Worm (Caenorhabditis elegans) whole organism, L2 larva: Measurements from ENCODE around the gene B0416.11.
A peak's percentile ranks its signal among the peaks of the same experiment; 100 is the strongest.

Source experiments
- C34F6.9 ChIP-seq: fragments of 150-350 bp; optimal IDR thresholded peaks from 2 replicates; lab custom pipeline; 2014; ENCODE audit warnings: missing biosample characterization, missing genetic modification characterization
- F13H6.1 ChIP-seq: sonication (generic microtip); optimal IDR thresholded peaks from 2 replicates; lab custom pipeline; 2016; ENCODE audit warnings: missing genetic modification characterization, missing compliant biosample characterization
- R02D3.7 ChIP-seq: fragments of 150-350 bp; optimal IDR thresholded peaks from 2 replicates; lab custom pipeline; 2014; ENCODE audit warnings: missing biosample characterization, missing genetic modification characterization
- Y55F3AM.14 ChIP-seq: fragments of 200-800 bp; sonication (Bioruptor generic); optimal IDR thresholded peaks from 2 replicates; lab custom pipeline; 2018; ENCODE audit warnings: mild to moderate bottlenecking, missing genetic modification characterization, missing compliant biosample characterization
- alr-1 ChIP-seq: fragments of 150-350 bp; optimal IDR thresholded peaks from 2 replicates; lab custom pipeline; 2014; ENCODE audit warnings: missing biosample characterization, missing genetic modification characterization
- ama-1 ChIP-seq: fragments of 150-350 bp; optimal IDR thresholded peaks from 2 replicates; lab custom pipeline; 2018; ENCODE audit warnings: inconsistent platforms
- blmp-1 ChIP-seq: sonication (generic microtip); optimal IDR thresholded peaks from 2 replicates; lab custom pipeline; 2017; ENCODE audit warnings: missing genetic modification characterization, mild to moderate bottlenecking, missing compliant biosample characterization, antibody characterized with exemption, moderate library complexity; ENCODE audit not compliant: insufficient read depth
- ceh-16 ChIP-seq: fragments of 150-350 bp; optimal IDR thresholded peaks from 2 replicates; lab custom pipeline; 2014; ENCODE audit warnings: missing biosample characterization, missing genetic modification characterization
- ceh-82 ChIP-seq: fragments of 150-350 bp; optimal IDR thresholded peaks from 2 replicates; lab custom pipeline; 2014; ENCODE audit warnings: missing biosample characterization, missing genetic modification characterization
- crh-2 ChIP-seq: sonication (generic microtip); optimal IDR thresholded peaks from 2 replicates; lab custom pipeline; 2017; ENCODE audit warnings: missing biosample characterization, missing genetic modification characterization
- egl-27 ChIP-seq: sonication (generic microtip); optimal IDR thresholded peaks from 3 replicates; lab custom pipeline; 2017; ENCODE audit warnings: missing biosample characterization, missing genetic modification reagents, missing genetic modification characterization
- elt-1 ChIP-seq: fragments of 150-350 bp; optimal IDR thresholded peaks from 2 replicates; lab custom pipeline; 2014; ENCODE audit warnings: missing biosample characterization, missing genetic modification characterization
- fos-1 ChIP-seq: fragments of 150-350 bp; optimal IDR thresholded peaks from 2 replicates; lab custom pipeline; 2014; ENCODE audit warnings: missing biosample characterization, missing genetic modification characterization
- lin-11 ChIP-seq: fragments of 150-350 bp; sonication (generic microtip); optimal IDR thresholded peaks from 2 replicates; lab custom pipeline; 2014; ENCODE audit warnings: missing biosample characterization, missing genetic modification characterization, inconsistent platforms, mixed read lengths
- lin-13 ChIP-seq: fragments of 150-350 bp; optimal IDR thresholded peaks from 2 replicates; lab custom pipeline; 2014; ENCODE audit warnings: missing biosample characterization, missing genetic modification reagents, missing genetic modification characterization
- lin-39 ChIP-seq: fragments of 150-350 bp; optimal IDR thresholded peaks from 2 replicates; lab custom pipeline; 2014; ENCODE audit warnings: missing biosample characterization, missing genetic modification reagents, missing genetic modification characterization
- lsy-2 ChIP-seq, 2 experiments: fragments of 150-350 bp in 1 of 2; sonication (generic microtip) in 1 of 2; optimal IDR thresholded peaks; 2 replicates each; lab custom pipeline; 2014 to 2017; ENCODE audit warnings: missing biosample characterization in 2 of 2, missing genetic modification characterization in 2 of 2
- mbf-1 ChIP-seq: sonication (generic microtip); optimal IDR thresholded peaks from 2 replicates; lab custom pipeline; 2017; ENCODE audit warnings: missing biosample characterization, missing genetic modification characterization
- mdl-1 ChIP-seq, 2 experiments: fragments of 150-350 bp in 1 of 2; sonication (generic microtip) in 1 of 2; optimal IDR thresholded peaks; 2 replicates each; lab custom pipeline; 2017; ENCODE audit warnings: missing biosample characterization in 2 of 2, missing genetic modification characterization in 2 of 2
- nhr-10 ChIP-seq: sonication (generic microtip); optimal IDR thresholded peaks from 2 replicates; lab custom pipeline; 2017; ENCODE audit warnings: missing biosample characterization, missing genetic modification characterization
- nhr-12 ChIP-seq: fragments of 150-350 bp; optimal IDR thresholded peaks from 2 replicates; lab custom pipeline; 2014; ENCODE audit warnings: missing biosample characterization, missing genetic modification characterization
- nhr-129 ChIP-seq: fragments of 150-350 bp; optimal IDR thresholded peaks from 2 replicates; lab custom pipeline; 2014; ENCODE audit warnings: missing biosample characterization, missing genetic modification characterization
- nhr-21 ChIP-seq: fragments of 150-350 bp; optimal IDR thresholded peaks from 2 replicates; lab custom pipeline; 2014; ENCODE audit warnings: missing biosample characterization, missing genetic modification characterization
- nhr-237 ChIP-seq: fragments of 150-350 bp; optimal IDR thresholded peaks from 2 replicates; lab custom pipeline; 2014; ENCODE audit warnings: missing biosample characterization, missing genetic modification characterization
- nhr-25 ChIP-seq: fragments of 150-350 bp; sonication (generic microtip); optimal IDR thresholded peaks from 3 replicates; lab custom pipeline; 2014; ENCODE audit warnings: missing biosample characterization, missing genetic modification characterization
- nhr-77 ChIP-seq: fragments of 150-350 bp; optimal IDR thresholded peaks from 2 replicates; lab custom pipeline; 2014; ENCODE audit warnings: missing biosample characterization, missing genetic modification characterization
- peb-1 ChIP-seq: fragments of 150-350 bp; optimal IDR thresholded peaks from 2 replicates; lab custom pipeline; 2014; ENCODE audit warnings: missing biosample characterization, missing genetic modification characterization
- sma-3 ChIP-seq: sonication (generic microtip); optimal IDR thresholded peaks from 2 replicates; lab custom pipeline; 2016; ENCODE audit warnings: missing genetic modification reagents, missing genetic modification characterization, missing compliant biosample characterization
- sma-9 ChIP-seq, 2 experiments: fragments of 150-350 bp in 1 of 2; sonication (generic microtip) in 1 of 2; optimal IDR thresholded peaks; 2 replicates each; lab custom pipeline; 2014 to 2016; ENCODE audit warnings: missing genetic modification characterization in 2 of 2, mild to moderate bottlenecking in 1 of 2, missing biosample characterization in 1 of 2, missing compliant biosample characterization in 1 of 2, missing genetic modification reagents in 1 of 2, moderate library complexity in 1 of 2
- snpc-4 ChIP-seq: fragments of 150-350 bp; optimal IDR thresholded peaks from 2 replicates; lab custom pipeline; 2014; ENCODE audit warnings: missing biosample characterization, missing genetic modification characterization
- unc-39 ChIP-seq: fragments of 150-350 bp; optimal IDR thresholded peaks from 2 replicates; lab custom pipeline; 2014; ENCODE audit warnings: missing biosample characterization, missing genetic modification characterization
- unc-55 ChIP-seq: fragments of 150-350 bp; sonication (generic microtip); optimal IDR thresholded peaks from 3 replicates; lab custom pipeline; 2014; ENCODE audit warnings: missing biosample characterization, missing genetic modification reagents, missing genetic modification characterization
- unc-62 ChIP-seq: fragments of 150-350 bp; optimal IDR thresholded peaks from 2 replicates; lab custom pipeline; 2014; ENCODE audit warnings: missing biosample characterization, missing genetic modification reagents, missing genetic modification characterization
- ztf-1 ChIP-seq: fragments of 200-800 bp; sonication (Bioruptor generic); conservative IDR thresholded peaks from 2 replicates; pipeline ENCODE4 v1.3.6; 2022; ENCODE audit warnings: missing genetic modification characterization, missing compliant biosample characterization
- ztf-11 ChIP-seq: sonication (generic microtip); optimal IDR thresholded peaks from 2 replicates; lab custom pipeline; 2017; ENCODE audit warnings: missing biosample characterization, missing genetic modification characterization
- ztf-4 ChIP-seq: fragments of 150-350 bp; optimal IDR thresholded peaks from 2 replicates; lab custom pipeline; 2014; ENCODE audit warnings: missing biosample characterization, missing genetic modification characterization

B0416.11 gene

DNA sequence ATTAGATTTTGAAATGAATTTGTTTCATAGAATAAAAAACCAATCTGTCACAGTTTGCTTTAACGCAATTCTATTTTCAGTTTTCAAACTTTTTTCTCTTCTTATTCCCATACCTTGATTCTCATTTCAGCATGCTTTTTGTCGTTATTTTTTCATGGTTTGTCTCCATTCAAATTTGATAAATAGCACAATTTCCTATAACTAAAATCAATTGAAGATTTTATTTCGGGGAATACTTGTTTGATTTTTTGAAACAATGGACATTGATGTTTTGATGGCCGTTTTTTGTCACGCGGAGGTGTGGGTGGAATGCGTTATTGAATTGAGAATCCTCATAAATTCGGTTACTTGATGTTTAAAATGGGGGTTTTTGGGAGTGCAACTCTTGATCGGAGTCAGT lies at the start of gene B0416.11:
Gene B0416.11 (minus strand): TSS at position 101 of the 400 bp plus-strand sequence.
- TF ChIP-seq sma-3 (GFP tag; lab: Kevin White, UChicago) (no peak), lin-39 (no peak), Y55F3AM.14 (no peak), sma-9 (GFP tag; optimal IDR thresholded peaks at IDR 0.05; lab: Kevin White, UChicago) (no peak), sma-9 (tag; optimal IDR thresholded peaks at IDR 0.05; lab: Kevin White, UChicago) (no peak), lin-11 (tag; lab: Kevin White, UChicago) (no peak), unc-39 (no peak), nhr-25 (no peak), unc-62 (GFP tag; lab: Kevin White, UChicago) (no peak), nhr-237 (no peak)

DNA sequence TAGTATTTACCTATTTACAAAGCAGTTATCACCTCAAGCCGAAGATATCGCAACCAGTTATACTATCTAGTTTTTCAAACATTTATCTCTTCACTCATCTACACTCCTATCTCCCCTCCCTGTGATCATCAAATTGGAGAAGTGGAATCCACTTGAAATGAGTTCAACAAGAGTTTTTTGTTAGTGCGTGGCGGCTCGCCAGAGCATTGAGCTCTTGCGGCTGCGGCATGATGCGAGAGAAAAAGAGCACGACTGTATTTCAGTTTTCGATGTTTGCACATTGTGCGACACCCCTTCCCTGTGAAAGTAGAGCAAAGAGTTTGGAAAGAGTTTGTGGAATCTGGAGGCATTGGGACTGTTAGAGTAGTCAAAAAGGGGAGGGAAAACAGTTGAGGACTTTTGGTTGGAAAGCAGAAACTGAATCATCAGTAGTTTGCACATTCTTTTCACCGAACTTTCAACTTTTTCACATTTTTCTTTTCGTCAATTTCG lies 47.8 kb upstream of the B0416.11 start, which contains the start of gene T20B5.2:
Gene T20B5.2 (plus strand): TSS at position 442 of the 492 bp plus-strand sequence.
- TF ChIP-seq crh-2 (tag; lab: Kevin White, UChicago) (no peak), nhr-77 (tag; lab: Kevin White, UChicago) (no peak), R02D3.7 (tag; lab: Kevin White, UChicago) (no peak), blmp-1 (no peak), nhr-12 (no peak), nhr-21 (tag; lab: Kevin White, UChicago) (no peak), nhr-129 (tag; lab: Kevin White, UChicago) (peak; percentile 14), F13H6.1 (tag; lab: Kevin White, UChicago) (peak; percentile 77), peb-1 (tag; lab: Kevin White, UChicago) (no peak), lin-13 (GFP tag; lab: Kevin White, UChicago) (no peak), fos-1 (tag; lab: Kevin White, UChicago) (no peak), nhr-10 (tag; lab: Kevin White, UChicago) (no peak), ztf-4 (tag; lab: Kevin White, UChicago) (no peak), mdl-1 (tag; optimal IDR thresholded peaks at IDR 0.05; lab: Kevin White, UChicago) (no peak), alr-1 (tag; lab: Kevin White, UChicago) (no peak), sma-3 (GFP tag; lab: Kevin White, UChicago) (no peak)

DNA sequence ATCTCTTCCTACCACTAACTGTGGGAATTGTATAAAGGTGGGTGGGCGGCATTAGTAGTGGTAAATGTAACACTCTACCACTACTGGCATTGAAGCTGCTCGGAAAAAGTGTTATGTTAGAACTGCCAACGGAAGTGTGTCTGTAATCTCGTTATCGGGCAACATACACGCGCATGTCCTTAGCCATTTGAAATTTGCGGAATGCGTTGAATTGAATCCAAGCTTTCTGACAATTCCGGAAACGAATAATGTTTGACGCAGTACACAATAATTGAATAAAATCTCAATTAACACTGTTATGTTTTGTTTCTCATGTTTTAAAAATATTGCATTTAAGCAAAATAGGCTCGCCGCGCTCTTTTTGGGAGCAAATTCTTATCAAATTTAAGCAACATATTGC lies 42.0 kb upstream of the B0416.11 start:
- TF ChIP-seq mdl-1 (tag; optimal IDR thresholded peaks at IDR 0.05; lab: Kevin White, UChicago) (no peak), ztf-1 (no peak), ztf-11 (tag; lab: Kevin White, UChicago) (no peak), mbf-1 (tag; lab: Kevin White, UChicago) (no peak), elt-1 (tag; lab: Kevin White, UChicago) (no peak), Y55F3AM.14 (no peak), unc-62 (GFP tag; lab: Kevin White, UChicago) (no peak), snpc-4 (no peak), lin-39 (no peak), R02D3.7 (tag; lab: Kevin White, UChicago) (no peak), ama-1 (no peak), lsy-2 (tag; optimal IDR thresholded peaks at IDR 0.05; lab: Kevin White, UChicago) (no peak), ztf-4 (tag; lab: Kevin White, UChicago) (no peak), blmp-1 (no peak)

DNA sequence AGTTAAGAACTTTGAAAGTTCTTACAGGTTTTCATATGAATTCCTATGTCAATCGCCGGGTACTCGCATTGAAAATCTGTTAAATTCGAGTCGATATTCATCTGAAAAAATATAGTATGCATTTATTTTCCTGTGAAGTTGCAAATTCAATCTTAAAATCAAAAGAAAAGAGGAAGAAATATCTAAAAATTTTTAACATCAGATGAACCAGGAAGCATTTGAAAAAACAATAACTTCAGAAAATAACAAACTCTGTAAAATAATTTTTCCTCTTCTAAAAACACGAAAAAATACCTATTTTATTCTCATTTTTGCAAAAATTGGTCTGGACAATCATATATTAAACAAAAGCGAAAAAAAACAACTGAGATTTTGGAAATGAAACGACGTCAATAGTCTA lies 36.2 kb upstream of the B0416.11 start, which contains the start of gene npr-7:
Gene npr-7 (minus strand): TSS at position 101 of the 400 bp plus-strand sequence.
- TF ChIP-seq ztf-1 = no peak
- no peak for TF ChIP-seq unc-39
- no peak for TF ChIP-seq ceh-16 (tag; lab: Kevin White, UChicago)
- no peak for TF ChIP-seq ztf-4 (tag; lab: Kevin White, UChicago)
- TF ChIP-seq ceh-82 (tag; lab: Kevin White, UChicago) = no peak
- TF ChIP-seq R02D3.7 (tag; lab: Kevin White, UChicago) = no peak
- TF ChIP-seq C34F6.9 (tag; lab: Kevin White, UChicago) = no peak
- no peak for TF ChIP-seq alr-1 (tag; lab: Kevin White, UChicago)
- no peak for TF ChIP-seq egl-27 (tag; lab: Kevin White, UChicago)
- no peak for TF ChIP-seq nhr-21 (tag; lab: Kevin White, UChicago)
- TF ChIP-seq blmp-1 = no peak
- TF ChIP-seq crh-2 (tag; lab: Kevin White, UChicago) = no peak
- TF ChIP-seq unc-55 (GFP tag; lab: Kevin White, UChicago) = no peak
- no peak for TF ChIP-seq nhr-129 (tag; lab: Kevin White, UChicago)
- TF ChIP-seq ama-1 = no peak
- TF ChIP-seq F13H6.1 (tag; lab: Kevin White, UChicago) = no peak
- TF ChIP-seq, all 48 proteins: peak for 0
